Worm (Caenorhabditis elegans): Measurements from ENCODE around the gene C46E10.1.

DNA sequence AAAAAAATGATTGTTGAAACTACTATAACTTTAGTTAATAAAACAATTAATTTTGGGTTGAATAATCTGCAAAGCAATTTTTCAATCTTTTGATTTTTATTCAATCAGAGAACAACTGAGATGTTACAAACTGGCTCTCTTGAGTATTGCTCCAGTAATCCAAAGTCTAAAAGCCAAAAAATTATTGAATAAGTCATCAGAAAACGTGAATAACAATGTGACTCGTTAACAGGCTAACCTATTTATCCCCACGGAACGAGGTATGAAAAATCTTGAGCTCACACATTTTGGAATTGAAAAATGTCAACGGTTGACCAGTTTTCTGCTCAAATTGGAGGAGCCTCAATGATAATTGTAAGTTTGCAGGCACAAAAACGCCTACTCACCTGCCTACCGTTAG, 33.5 kb downstream of the C46E10.1 start, which contains the start of gene srx-111:
- TF ChIP-seq dmd-6 (GFP tag; IDR thresholded peaks at IDR 0.05) (no peak), ceh-28 (tag; optimal IDR thresholded peaks at IDR 0.05) (no peak), zag-1 (tag; optimal IDR thresholded peaks at IDR 0.05) (no peak), snpc-1.2 (GFP tag; IDR thresholded peaks at IDR 0.05) (no peak), nhr-10 (tag; optimal IDR thresholded peaks at IDR 0.05) (no peak)

Data from whole organism, L4 larva.